Worm (Caenorhabditis elegans): Measurements from ENCODE around the gene F01F1.2.

F01F1.2 gene

ce11 chrIII:5878215-5878614 is at the start of gene F01F1.2, which contains the start of gene mig-21:
Gene F01F1.2, plus strand, starts transcription at chrIII:5878554.
Gene mig-21, minus strand, starts transcription at chrIII:5878380.
- TF ChIP-seq unc-62 (GFP tag; optimal IDR thresholded peaks at IDR 0.05) = no peak

DNA sequence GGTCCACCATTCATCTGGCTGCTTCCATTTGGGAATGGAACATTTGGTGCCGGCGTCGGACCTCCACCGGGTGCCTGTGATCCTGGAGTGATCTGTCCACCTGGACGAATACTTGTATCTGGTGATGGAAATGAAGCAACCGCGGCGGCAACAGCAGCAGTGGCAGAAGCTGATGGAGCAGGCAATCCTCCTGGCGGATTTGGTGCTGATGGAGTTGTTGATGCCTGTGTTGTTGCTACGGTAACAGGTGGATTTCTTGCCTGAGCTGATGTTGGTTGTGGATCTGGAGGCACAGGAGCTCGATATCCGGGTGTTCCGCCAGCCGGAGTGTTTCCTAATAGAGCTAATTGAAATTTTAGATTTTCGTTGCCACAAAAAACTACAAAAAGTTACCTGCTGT is 45.9 kb upstream of the F01F1.2 start:
- no peak for TF ChIP-seq unc-62 (GFP tag; optimal IDR thresholded peaks at IDR 0.05)

DNA sequence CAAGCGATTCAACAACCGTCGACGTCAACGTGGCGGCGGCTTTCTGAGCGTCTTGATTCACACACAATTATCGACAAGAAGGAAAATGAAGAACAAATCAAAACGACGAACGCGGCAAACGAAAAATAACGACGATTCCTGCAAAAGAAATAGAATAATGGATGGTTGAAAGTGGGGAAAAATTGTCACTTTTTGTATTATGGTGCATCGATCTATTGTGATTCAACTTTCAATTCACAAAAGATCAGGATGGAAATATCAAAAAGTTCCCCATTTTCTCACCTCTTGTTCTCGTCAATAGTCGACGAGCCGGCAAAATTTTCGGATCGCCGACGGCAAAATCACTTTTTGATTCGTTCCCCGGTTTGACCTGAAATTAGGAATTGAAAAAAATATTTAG is 45.0 kb upstream of the F01F1.2 start, which contains the start of the genes R12B2.13 and mdt-15:
TSS of gene R12B2.13 (minus strand) at position 101 of the 400 bp plus-strand sequence.
TSS of gene mdt-15 (minus strand) at position 376 of the 400 bp plus-strand sequence.
- TF ChIP-seq unc-62 (GFP tag; optimal IDR thresholded peaks at IDR 0.05) = no peak

- TF ChIP-seq unc-62 (GFP tag; optimal IDR thresholded peaks at IDR 0.05) = no peak
Observed at ce11 chrIII:5834053-5834452, 44.3 kb upstream of the F01F1.2 start, which contains the start of gene R12B2.6. Gene R12B2.6, minus strand, starts transcription at chrIII:5834153.

DNA sequence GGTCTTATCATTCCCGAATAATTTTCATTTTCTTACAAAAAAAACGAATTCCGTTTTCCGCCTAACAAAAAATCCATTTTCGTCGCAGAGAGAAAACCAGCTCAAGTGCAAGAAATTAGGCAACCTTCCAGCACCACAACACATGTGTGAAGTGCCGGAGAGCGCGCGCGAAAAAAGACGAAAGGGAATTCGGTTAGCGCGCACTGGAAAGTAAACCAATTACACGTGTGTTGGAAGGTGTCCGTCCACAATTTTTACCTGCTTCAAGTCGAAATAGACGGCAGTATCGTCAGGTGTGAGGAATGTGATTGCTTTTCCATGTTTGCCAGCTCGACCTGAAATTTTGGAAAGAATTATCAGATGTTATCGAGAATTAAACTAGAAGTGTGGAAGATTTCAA is 43.7 kb upstream of the F01F1.2 start:
- no peak for TF ChIP-seq unc-62 (GFP tag; optimal IDR thresholded peaks at IDR 0.05)

DNA sequence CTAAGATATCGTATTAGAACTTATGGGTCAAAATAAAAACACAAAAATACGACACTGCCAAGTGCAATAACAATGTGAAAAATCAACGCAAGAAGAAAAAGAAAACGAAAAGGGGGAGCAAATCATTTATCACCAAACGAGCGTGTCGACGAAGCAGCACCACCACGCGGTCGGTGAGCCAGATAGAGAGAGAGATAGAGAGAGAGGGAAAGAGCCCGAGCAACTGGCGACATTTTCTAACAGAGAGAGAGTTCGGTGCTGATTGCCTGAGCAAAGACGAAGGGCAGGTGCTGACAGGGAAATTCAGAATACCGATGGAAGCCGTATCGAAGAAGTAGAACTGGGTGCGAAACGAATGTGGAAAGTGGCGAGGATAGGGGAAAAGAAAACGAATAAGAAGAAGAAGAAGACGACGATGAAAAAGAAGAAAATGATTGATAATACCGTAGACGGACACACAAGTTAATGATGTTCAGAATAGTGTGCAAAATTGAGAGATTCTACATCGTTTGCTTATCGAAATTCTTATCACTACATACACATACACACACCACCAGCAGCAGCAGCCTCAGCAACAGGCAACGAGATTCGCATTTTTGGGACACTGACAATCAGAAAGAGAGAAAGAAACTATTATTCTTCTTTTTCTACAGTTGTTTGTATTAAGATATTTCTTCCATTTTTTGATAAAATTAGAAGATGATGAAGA is 43.0 kb upstream of the F01F1.2 start:
- no peak for TF ChIP-seq unc-62 (GFP tag; optimal IDR thresholded peaks at IDR 0.05)

DNA sequence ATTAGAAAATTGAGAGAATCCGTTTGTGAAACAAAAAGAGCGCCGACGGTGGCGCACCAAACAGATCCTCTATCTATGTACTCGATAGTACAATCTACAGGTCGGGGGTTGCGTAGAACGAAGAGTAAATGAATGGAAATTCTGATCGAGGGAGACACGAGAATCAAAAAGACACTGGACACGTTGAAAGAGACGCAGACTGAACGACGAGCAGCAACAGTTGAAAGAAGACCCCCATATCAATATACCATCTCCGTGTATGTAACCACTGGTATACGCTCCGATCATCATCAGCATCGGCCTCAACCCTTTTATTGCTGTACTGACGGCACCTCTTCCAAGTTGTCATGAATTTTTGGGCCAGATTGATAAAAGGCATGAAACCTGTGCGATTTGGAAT is 42.1 kb upstream of the F01F1.2 start:
- no peak for TF ChIP-seq unc-62 (GFP tag; optimal IDR thresholded peaks at IDR 0.05)

DNA sequence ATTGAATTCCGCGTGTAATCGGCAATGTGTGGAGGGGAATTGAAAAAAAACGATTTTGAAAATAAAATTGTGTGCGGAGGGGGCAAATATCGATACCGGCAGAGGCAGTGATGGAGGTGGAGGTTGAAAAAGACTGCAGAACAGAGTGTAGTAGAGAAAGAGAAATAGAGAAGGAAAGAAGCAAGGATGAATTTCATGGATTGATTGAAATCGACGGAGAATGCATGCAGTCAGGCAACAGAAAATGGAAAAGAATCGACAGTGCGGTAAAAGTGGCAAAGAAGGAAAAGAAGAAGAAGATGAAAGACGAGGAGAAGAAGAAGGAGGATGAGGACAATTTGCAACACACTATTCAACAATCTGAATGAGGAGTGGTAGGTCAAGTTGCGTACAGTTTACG is 41.5 kb upstream of the F01F1.2 start, which contains the start of gene W04D12.1:
TSS of gene W04D12.1 (plus strand) at position 111 of the 400 bp plus-strand sequence.
- TF ChIP-seq unc-62 (GFP tag; optimal IDR thresholded peaks at IDR 0.05) = no peak

DNA sequence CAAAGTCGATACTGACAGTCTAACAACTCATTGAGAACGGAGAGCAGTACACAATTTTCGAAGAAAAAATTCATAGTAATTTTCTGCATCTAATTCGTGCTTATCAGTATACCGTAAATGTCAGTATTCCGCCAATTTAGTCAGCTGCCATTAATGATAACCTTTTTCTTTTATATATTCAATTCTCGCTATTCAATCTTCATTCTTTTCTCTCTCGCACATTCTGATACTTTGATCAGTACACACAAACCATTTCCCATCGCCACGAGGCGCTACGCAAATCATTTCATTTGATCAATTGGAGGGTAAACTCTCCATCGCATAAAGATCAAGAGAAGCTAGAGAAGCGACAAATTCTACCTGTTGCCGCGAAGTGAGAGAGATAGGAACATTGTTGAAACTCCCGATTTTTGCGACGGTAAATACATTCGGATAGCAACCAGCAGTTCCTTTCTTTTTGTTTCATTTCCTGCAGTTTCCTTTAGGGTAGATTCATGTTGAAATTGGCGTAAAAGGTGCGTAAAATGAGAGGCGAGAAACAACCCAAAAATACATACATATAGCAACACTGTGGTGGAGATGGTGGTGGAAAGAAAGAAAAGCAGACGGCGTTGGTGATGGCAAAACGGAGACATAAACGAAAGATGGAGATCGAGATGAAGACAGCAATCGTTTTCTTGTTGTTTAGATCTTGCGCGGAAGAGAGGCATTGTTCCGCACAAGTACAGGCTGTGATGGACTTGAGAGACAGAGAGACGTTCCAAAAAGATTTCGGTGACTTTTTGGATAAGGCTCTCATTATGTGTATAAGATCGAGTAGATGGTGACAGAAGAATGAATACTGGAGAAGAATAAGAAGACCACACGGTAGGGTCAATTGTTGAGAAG is 40.0 kb upstream of the F01F1.2 start:
- no peak for TF ChIP-seq unc-62 (GFP tag; optimal IDR thresholded peaks at IDR 0.05)

DNA sequence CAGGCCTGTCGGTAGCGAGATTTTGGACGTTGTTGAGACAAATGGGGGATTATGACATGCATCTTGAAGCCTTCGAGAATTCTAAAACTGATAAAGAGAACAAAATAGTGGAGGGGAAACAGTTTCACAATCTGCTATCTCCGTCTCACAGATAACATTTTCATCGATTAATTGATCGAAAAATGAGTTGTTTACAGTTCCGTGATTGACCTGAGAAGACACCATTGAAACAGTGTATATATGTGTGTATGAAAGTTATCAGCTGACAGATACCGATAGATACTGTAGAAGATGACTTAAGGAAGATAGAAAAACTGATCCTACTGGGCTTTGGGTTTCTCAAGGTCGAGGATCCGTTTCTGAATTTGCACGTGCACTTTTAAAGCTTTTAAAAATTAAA is 39.2 kb upstream of the F01F1.2 start:
- no peak for TF ChIP-seq unc-62 (GFP tag; optimal IDR thresholded peaks at IDR 0.05)

ce11 chrIII:5839598-5839997 is 38.8 kb upstream of the F01F1.2 start:
- no peak for TF ChIP-seq unc-62 (GFP tag; optimal IDR thresholded peaks at IDR 0.05)

- TF ChIP-seq unc-62 (GFP tag; optimal IDR thresholded peaks at IDR 0.05) = no peak
Observed at ce11 chrIII:5840277-5840676, 38.1 kb upstream of the F01F1.2 start.

ce11 chrIII:5840815-5841573 is 37.4 kb upstream of the F01F1.2 start:
- TF ChIP-seq unc-62 (GFP tag; optimal IDR thresholded peaks at IDR 0.05) = no peak

DNA sequence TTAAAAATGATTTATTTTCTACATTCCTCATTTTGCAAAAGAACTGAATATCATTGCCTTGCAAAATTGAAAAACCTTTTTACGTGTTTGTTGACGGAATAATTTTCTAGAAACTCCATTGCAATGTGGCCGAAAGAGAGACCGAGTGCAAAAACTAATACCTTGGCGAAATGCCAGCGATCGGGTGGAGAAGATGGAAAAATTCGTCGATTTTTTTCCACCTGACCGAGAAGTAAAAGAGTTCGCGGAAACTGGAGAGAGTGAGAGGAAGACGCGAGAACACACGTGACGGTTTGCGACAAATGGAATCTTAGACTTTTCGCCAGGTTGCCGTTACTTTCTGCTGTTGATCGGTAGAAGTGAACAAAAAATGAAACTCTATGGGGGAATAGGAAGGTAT is 36.7 kb upstream of the F01F1.2 start:
- no peak for TF ChIP-seq unc-62 (GFP tag; optimal IDR thresholded peaks at IDR 0.05)

DNA sequence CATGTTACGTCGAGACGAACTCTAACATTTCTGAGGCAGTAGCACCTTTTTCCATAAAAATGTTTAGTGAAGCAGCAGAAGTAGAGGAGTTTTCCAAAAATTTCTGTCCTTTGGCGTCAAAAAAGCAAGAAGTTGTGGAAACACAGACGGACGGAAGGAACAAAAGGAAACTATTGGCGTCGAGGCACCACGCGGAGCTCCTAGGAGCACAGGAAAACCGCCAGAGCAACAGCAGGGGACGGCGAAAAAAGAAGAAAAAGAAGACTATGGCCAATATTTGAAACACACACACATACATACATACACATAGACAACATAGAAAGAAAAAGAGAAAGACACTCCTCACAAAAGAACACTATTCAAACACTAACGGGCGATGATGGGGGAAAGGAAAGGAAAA is 35.4 kb upstream of the F01F1.2 start:
- TF ChIP-seq unc-62 (GFP tag; optimal IDR thresholded peaks at IDR 0.05) = no peak

DNA sequence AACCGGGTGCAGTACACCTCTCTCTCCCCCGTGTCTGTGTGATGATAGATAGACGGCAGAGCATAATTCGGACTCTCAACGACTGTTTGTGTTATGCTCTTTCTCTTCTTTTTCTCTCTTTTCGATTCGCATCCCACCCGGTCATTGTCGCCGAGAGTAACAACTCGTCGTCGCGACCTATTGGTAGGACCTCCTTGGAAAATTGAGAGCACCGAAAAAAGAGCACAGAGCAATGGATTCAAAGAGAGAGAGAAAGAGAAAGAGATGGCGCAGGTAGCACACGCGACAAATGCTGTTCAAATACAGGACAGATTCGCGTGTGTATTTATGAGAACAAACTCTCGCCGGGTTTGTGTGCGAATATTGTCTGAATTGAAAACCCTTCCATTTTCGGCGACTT is 34.7 kb upstream of the F01F1.2 start:
- TF ChIP-seq unc-62 (GFP tag; optimal IDR thresholded peaks at IDR 0.05) = no peak
